Fruit fly (Drosophila melanogaster) whole organism, embryonic: Measurements from ENCODE around the gene CG33941.
A peak's percentile ranks its signal among the peaks of the same experiment; 100 is the strongest.

ENCODE experiments used
- Asciz ChIP-seq: fragments of 200-800 bp; sonication (Bioruptor generic); optimal IDR thresholded peaks from 2 replicates; lab custom pipeline; 2017; ENCODE audit warnings: missing biosample characterization, mild to moderate bottlenecking, missing genetic modification characterization, missing genetic modification reagents
- Atf3 ChIP-seq: fragments of 200-800 bp; sonication (Bioruptor generic); optimal IDR thresholded peaks from 3 replicates; lab custom pipeline; 2016; ENCODE audit warnings: missing biosample characterization, missing genetic modification characterization
- C15 ChIP-seq: fragments of 200-800 bp; sonication (Bioruptor generic); IDR thresholded peaks from 3 replicates; pipeline ENCODE4 v1.3.6; 2022; ENCODE audit warnings: missing biosample characterization, missing genetic modification characterization
- CG1024 ChIP-seq: fragments of 200-800 bp; sonication (Bioruptor generic); IDR thresholded peaks from 2 replicates; pipeline ENCODE4 v1.3.6; 2022; ENCODE audit warnings: missing biosample characterization, missing genetic modification characterization
- CG10267 ChIP-seq: fragments of 200-800 bp; sonication (Bioruptor generic); optimal IDR thresholded peaks from 2 replicates; lab custom pipeline; 2018; ENCODE audit warnings: missing biosample characterization, mild to moderate bottlenecking, missing genetic modification characterization, moderate library complexity
- CG10979 ChIP-seq: fragments of 200-800 bp; sonication (Bioruptor generic); optimal IDR thresholded peaks from 2 replicates; lab custom pipeline; 2018; ENCODE audit warnings: missing biosample characterization, mild to moderate bottlenecking, missing genetic modification characterization, moderate library complexity
- CG13287 ChIP-seq: fragments of 200-800 bp; sonication (Bioruptor generic); IDR thresholded peaks from 2 replicates; pipeline ENCODE4 v1.3.6; 2022; ENCODE audit warnings: missing biosample characterization, missing genetic modification characterization; ENCODE audit not compliant: partially characterized antibody
- CG13624 ChIP-seq: fragments of 200-800 bp; sonication (Bioruptor generic); optimal IDR thresholded peaks from 2 replicates; lab custom pipeline; 2016; ENCODE audit warnings: missing biosample characterization, missing genetic modification characterization
- CG14014 ChIP-seq: fragments of 200-800 bp; sonication (Bioruptor generic); IDR thresholded peaks from 2 replicates; pipeline ENCODE4 v1.3.6; 2022; ENCODE audit warnings: missing biosample characterization, missing genetic modification characterization
- CG14050 ChIP-seq: fragments of 200-800 bp; sonication (Bioruptor generic); IDR thresholded peaks from 3 replicates; pipeline ENCODE4 v1.3.6; 2022; ENCODE audit warnings: missing biosample characterization, missing genetic modification characterization
- CG14710 ChIP-seq: fragments of 200-800 bp; sonication (Bioruptor generic); optimal IDR thresholded peaks from 3 replicates; lab custom pipeline; 2019; ENCODE audit warnings: missing biosample characterization, mild to moderate bottlenecking, missing genetic modification characterization, moderate library complexity
- CG15011 ChIP-seq: fragments of 200-800 bp; sonication (Bioruptor generic); optimal IDR thresholded peaks from 3 replicates; lab custom pipeline; 2018; ENCODE audit warnings: missing biosample characterization, mild to moderate bottlenecking, missing genetic modification characterization
- CG15696 ChIP-seq: fragments of 200-800 bp; sonication (Bioruptor generic); optimal IDR thresholded peaks from 2 replicates; lab custom pipeline; 2019; ENCODE audit warnings: missing biosample characterization, mild to moderate bottlenecking, missing genetic modification characterization, moderate library complexity
- CG17568 ChIP-seq: fragments of 200-800 bp; sonication (Bioruptor generic); optimal IDR thresholded peaks from 2 replicates; lab custom pipeline; 2018; ENCODE audit warnings: missing biosample characterization, mild to moderate bottlenecking, missing genetic modification characterization, moderate library complexity
- CG18262 ChIP-seq: fragments of 200-800 bp; optimal IDR thresholded peaks from 3 replicates; lab custom pipeline; 2019; ENCODE audit warnings: missing biosample characterization, mild to moderate bottlenecking, missing genetic modification characterization, moderate library complexity
- CG30020 ChIP-seq: fragments of 200-800 bp; optimal IDR thresholded peaks from 2 replicates; lab custom pipeline; 2019; ENCODE audit warnings: missing biosample characterization, mild to moderate bottlenecking, missing genetic modification characterization, moderate library complexity
- CG33213 ChIP-seq: fragments of 200-800 bp; sonication (Bioruptor generic); optimal IDR thresholded peaks from 3 replicates; lab custom pipeline; 2016; ENCODE audit warnings: missing biosample characterization, missing genetic modification characterization
- CG33557 ChIP-seq: fragments of 200-800 bp; sonication (Bioruptor generic); optimal IDR thresholded peaks from 2 replicates; lab custom pipeline; 2019; ENCODE audit warnings: missing biosample characterization, mild to moderate bottlenecking, missing genetic modification characterization, moderate library complexity
- CG6254 ChIP-seq: fragments of 200-800 bp; sonication (Bioruptor generic); optimal IDR thresholded peaks from 3 replicates; lab custom pipeline; 2017; ENCODE audit warnings: mild to moderate bottlenecking, missing biosample characterization, missing genetic modification reagents, missing genetic modification characterization
- CG7372 ChIP-seq: fragments of 200-800 bp; sonication (Bioruptor generic); IDR thresholded peaks from 2 replicates; pipeline ENCODE4 v1.3.6; 2022; ENCODE audit warnings: missing biosample characterization, missing genetic modification characterization
- CG9437 ChIP-seq: fragments of 200-800 bp; sonication (Bioruptor generic); optimal IDR thresholded peaks from 2 replicates; lab custom pipeline; 2018; ENCODE audit warnings: missing biosample characterization, mild to moderate bottlenecking, missing genetic modification characterization
- Chrac-16 ChIP-seq: fragments of 200-800 bp; sonication (Bioruptor generic); optimal IDR thresholded peaks from 3 replicates; lab custom pipeline; 2016; ENCODE audit warnings: missing biosample characterization, missing genetic modification characterization
- D ChIP-seq, 2 experiments: fragments of 200-800 bp in 1 of 2; fragments of >200 bp in 1 of 2; sonication (Bioruptor generic) in 1 of 2; optimal IDR thresholded peaks; 2 replicates in 1 of 2; 3 replicates in 1 of 2; lab custom pipeline; 2017; ENCODE audit warnings: mild to moderate bottlenecking in 1 of 2, missing biosample characterization in 1 of 2, missing genetic modification characterization in 1 of 2, missing genetic modification reagents in 1 of 2
- Dip3 ChIP-seq: fragments of 200-800 bp; sonication (Bioruptor generic); optimal IDR thresholded peaks from 3 replicates; lab custom pipeline; 2016; ENCODE audit warnings: missing biosample characterization, missing genetic modification characterization
- Ets97D ChIP-seq: fragments of 200-800 bp; sonication (Bioruptor generic); optimal IDR thresholded peaks from 3 replicates; lab custom pipeline; 2016; ENCODE audit warnings: missing biosample characterization, missing genetic modification characterization
- Hr51 ChIP-seq, 2 experiments: fragments of 200-800 bp; sonication (Bioruptor generic); optimal IDR thresholded peaks; 2 replicates in 1 of 2; 3 replicates in 1 of 2; lab custom pipeline; 2016 to 2018; ENCODE audit warnings: missing biosample characterization in 2 of 2, missing genetic modification characterization in 2 of 2, mild to moderate bottlenecking in 1 of 2, moderate library complexity in 1 of 2
- Hsf ChIP-seq: fragments of 200-800 bp; sonication (Bioruptor generic); optimal IDR thresholded peaks from 3 replicates; lab custom pipeline; 2016; ENCODE audit warnings: missing biosample characterization, missing genetic modification characterization
- Med ChIP-seq: fragments of 200-800 bp; sonication (Bioruptor generic); peaks from one replicate; lab custom pipeline; 2016; ENCODE audit warnings: missing biosample characterization, missing genetic modification characterization, mild to moderate bottlenecking, inconsistent platforms, moderate library complexity
- Pdp1 ChIP-seq, 2 experiments: fragments of 200-800 bp; sonication (Bioruptor generic); optimal IDR thresholded peaks; 3 replicates each; lab custom pipeline; 2016; ENCODE audit warnings: missing biosample characterization in 2 of 2, missing genetic modification characterization in 2 of 2, mild to moderate bottlenecking in 1 of 2, moderate library complexity in 1 of 2
- Sox100B ChIP-seq: fragments of 200-800 bp; sonication (Bioruptor generic); optimal IDR thresholded peaks from 3 replicates; lab custom pipeline; 2018; ENCODE audit warnings: missing biosample characterization, mild to moderate bottlenecking, missing genetic modification characterization
- Sry-β ChIP-seq: fragments of 200-800 bp; sonication (Bioruptor generic); optimal IDR thresholded peaks from 2 replicates; lab custom pipeline; 2018; ENCODE audit warnings: missing biosample characterization, mild to moderate bottlenecking, missing genetic modification characterization, moderate library complexity
- az2 ChIP-seq: fragments of 200-800 bp; sonication (Bioruptor generic); optimal IDR thresholded peaks from 3 replicates; lab custom pipeline; 2016; ENCODE audit warnings: missing biosample characterization, missing genetic modification characterization
- chif ChIP-seq, 2 experiments: fragments of 200-800 bp; sonication (Bioruptor generic); optimal IDR thresholded peaks; 3 replicates each; lab custom pipeline; 2016; ENCODE audit warnings: missing biosample characterization in 2 of 2, missing genetic modification characterization in 2 of 2
- dpn ChIP-seq, 2 experiments: fragments of 200-800 bp; sonication (Bioruptor generic); optimal IDR thresholded peaks; 3 replicates each; lab custom pipeline; 2016; ENCODE audit warnings: missing biosample characterization in 2 of 2, missing genetic modification characterization in 2 of 2
- eve ChIP-seq, 2 experiments: fragments of >200 bp; optimal IDR thresholded peaks; 2 replicates each; lab custom pipeline; 2017; ENCODE audit warnings: missing biosample characterization in 2 of 2, missing genetic modification characterization in 2 of 2
- insv ChIP-seq, 2 experiments: fragments of 200-800 bp; sonication (Bioruptor generic); optimal IDR thresholded peaks; 3 replicates each; lab custom pipeline; 2016 to 2018; ENCODE audit warnings: missing biosample characterization in 2 of 2, missing genetic modification characterization in 2 of 2
- lilli ChIP-seq: fragments of 200-800 bp; sonication (Bioruptor generic); optimal IDR thresholded peaks from 3 replicates; lab custom pipeline; 2016; ENCODE audit warnings: missing biosample characterization, missing genetic modification characterization
- nmo ChIP-seq: fragments of 200-800 bp; sonication (Bioruptor generic); optimal IDR thresholded peaks from 2 replicates; lab custom pipeline; 2018; ENCODE audit warnings: missing biosample characterization, mild to moderate bottlenecking, missing genetic modification characterization, moderate library complexity
- pan ChIP-seq, 4 experiments: fragments of >200 bp in 3 of 4; fragments of 200-800 bp in 1 of 4; sonication (Bioruptor generic) in 1 of 4; optimal IDR thresholded peaks in 3 of 4; IDR thresholded peaks in 1 of 4; 2 replicates each; pipeline versions ENCODE4 v1.3.6 to Lab custom; 2017 to 2022; ENCODE audit warnings: missing biosample characterization in 2 of 4, missing genetic modification characterization in 2 of 4, mixed read lengths in 1 of 4
- prd ChIP-seq, 3 experiments: fragments of >200 bp in 2 of 3; fragments of 200-800 bp in 1 of 3; sonication (Bioruptor generic) in 1 of 3; optimal IDR thresholded peaks in 2 of 3; IDR thresholded peaks in 1 of 3; 2 replicates in 2 of 3; 3 replicates in 1 of 3; pipeline versions ENCODE4 v1.3.6 to Lab custom; 2017 to 2022; ENCODE audit warnings: missing biosample characterization in 1 of 3, missing genetic modification characterization in 1 of 3
- row ChIP-seq: fragments of 200-800 bp; sonication (Bioruptor generic); IDR thresholded peaks from 3 replicates; pipeline ENCODE4 v1.3.6; 2022; ENCODE audit warnings: missing biosample characterization, missing genetic modification characterization
- slbo ChIP-seq: fragments of 200-800 bp; sonication (Bioruptor generic); IDR thresholded peaks from 2 replicates; pipeline ENCODE4 v1.3.6; 2022; ENCODE audit warnings: missing biosample characterization, missing genetic modification characterization
- ssp ChIP-seq: fragments of 200-800 bp; sonication (Bioruptor generic); IDR thresholded peaks from 2 replicates; pipeline ENCODE4 v1.3.6; 2022; ENCODE audit warnings: missing biosample characterization, missing genetic modification characterization
- wek ChIP-seq: fragments of 200-800 bp; sonication (Bioruptor generic); optimal IDR thresholded peaks from 3 replicates; lab custom pipeline; 2018; ENCODE audit warnings: missing biosample characterization, mild to moderate bottlenecking, missing genetic modification characterization, moderate library complexity
- zen ChIP-seq: fragments of 200-800 bp; sonication (Bioruptor generic); optimal IDR thresholded peaks from 3 replicates; lab custom pipeline; 2018; ENCODE audit warnings: missing biosample characterization, mild to moderate bottlenecking, missing genetic modification characterization, moderate library complexity
- zfh2 ChIP-seq: fragments of 200-800 bp; sonication (Bioruptor generic); optimal IDR thresholded peaks from 2 replicates; lab custom pipeline; 2016; ENCODE audit warnings: missing biosample characterization, missing genetic modification characterization

CG33941 gene

dm6 chr4:443592-444257 is 23.6 kb upstream of the CG33941 start, which contains the start of gene lgs (continued):
- no peak for TF ChIP-seq D (optimal IDR thresholded peaks at IDR 0.05; lab: Kevin White, UChicago)
- peak; percentile 9 for TF ChIP-seq D (GFP tag; optimal IDR thresholded peaks at IDR 0.05; lab: Kevin White, UChicago)
- TF ChIP-seq CG33557 (GFP tag; lab: Kevin White, UChicago), result no peak
- TF ChIP-seq CG10267, result peak; percentile 3
- peak in 1 of 2 experiments; percentile 11 for TF ChIP-seq dpn (GFP tag; optimal IDR thresholded peaks at IDR 0.05; lab: Kevin White, UChicago)
- peak; percentile 27; the same call in 1 of the 2 replicates for TF ChIP-seq CG13287 (GFP tag; lab: Robert Waterston, UW)
- TF ChIP-seq pan (optimal IDR thresholded peaks at IDR 0.05; lab: Kevin White, UChicago), result no peak
- TF ChIP-seq pan (GFP tag; optimal IDR thresholded peaks at IDR 0.05 in 1 of 2, IDR thresholded peaks at IDR 0.05 in 1 of 2), result peak in 1 of 2 experiments; percentile 44
- peak; percentile 78 for TF ChIP-seq Med
- peak; percentile 31 for TF ChIP-seq CG9437 (GFP tag; lab: Kevin White, UChicago)
- no peak for TF ChIP-seq Chrac-16 (GFP tag; lab: Kevin White, UChicago)
- 0 out of 3 replicates have a peak, but pooled peaks have one; percentile 42 for TF ChIP-seq CG14050 (GFP tag; lab: Robert Waterston, UW)
- peak; percentile 1 for TF ChIP-seq CG33213 (GFP tag; lab: Kevin White, UChicago)
- peak; percentile 33 for TF ChIP-seq Sry-β
- TF ChIP-seq chif (GFP tag; optimal IDR thresholded peaks at IDR 0.05; lab: Kevin White, UChicago), result peak in 1 of 2 experiments; percentile 7
- TF ChIP-seq ssp, result peak; percentile 92
- peak; percentile 48 for TF ChIP-seq nmo
- peak; percentile 1 for TF ChIP-seq CG6254 (GFP tag; lab: Kevin White, UChicago)
- TF ChIP-seq Dip3 (GFP tag; lab: Kevin White, UChicago), result peak; percentile 1
- no peak; the same call in 1 of the 2 replicates for TF ChIP-seq slbo (GFP tag; lab: Robert Waterston, UW)
- TF ChIP-seq Sox100B (GFP tag; lab: Kevin White, UChicago), result peak; percentile 13
- no peak for TF ChIP-seq C15 (GFP tag; lab: Robert Waterston, UW)
- peak in 1 of 2 experiments; percentile 41 for TF ChIP-seq Pdp1 (GFP tag; optimal IDR thresholded peaks at IDR 0.05; lab: Kevin White, UChicago)
- peak; percentile 5 for TF ChIP-seq Hsf (GFP tag; lab: Kevin White, UChicago)
- TF ChIP-seq CG17568, result peak; percentile 15
- TF ChIP-seq insv (GFP tag; optimal IDR thresholded peaks at IDR 0.05; lab: Kevin White, UChicago), result no peak
- peak; percentile 77 for TF ChIP-seq wek (GFP tag; lab: Kevin White, UChicago)
- TF ChIP-seq CG1024, result peak; percentile 93
- peak; percentile 26 for TF ChIP-seq Ets97D (GFP tag; lab: Kevin White, UChicago)
- TF ChIP-seq CG13624 (GFP tag; lab: Kevin White, UChicago), result peak; percentile 6
- peak; percentile 34 for TF ChIP-seq CG14710 (tag; lab: Kevin White, UChicago)
- peak in 1 of 2 experiments; percentile 6 for TF ChIP-seq Hr51 (GFP tag; optimal IDR thresholded peaks at IDR 0.05; lab: Kevin White, UChicago)
- peak; percentile 21 for TF ChIP-seq CG10979
- TF ChIP-seq az2 (GFP tag; lab: Kevin White, UChicago), result peak; percentile 5
- TF ChIP-seq CG18262 (tag; lab: Kevin White, UChicago), result peak; percentile 27
- peak; percentile 62 for TF ChIP-seq zen
- TF ChIP-seq CG30020 (tag; lab: Kevin White, UChicago), result peak; percentile 97
- TF ChIP-seq zfh2 (GFP tag; lab: Kevin White, UChicago), result peak; percentile 34
- no peak for TF ChIP-seq prd (optimal IDR thresholded peaks at IDR 0.05; lab: Kevin White, UChicago)
- peak; percentile 54; the same call in 1 of the 3 replicates for TF ChIP-seq prd (GFP tag; IDR thresholded peaks at IDR 0.05; lab: Robert Waterston, UW)
- 0 out of 2 replicates have a peak, but pooled peaks have one; percentile 23 for TF ChIP-seq CG14014 (GFP tag; lab: Robert Waterston, UW)
- TF ChIP-seq CG15696 (tag; lab: Kevin White, UChicago), result peak; percentile 9
- peak; percentile 80 for TF ChIP-seq row
- no peak for TF ChIP-seq CG15011 (GFP tag; lab: Kevin White, UChicago)
- 0 out of 2 replicates have a peak, but pooled peaks have one; percentile 10 for TF ChIP-seq CG7372 (GFP tag; lab: Robert Waterston, UW)
- peak; percentile 30 for TF ChIP-seq lilli (GFP tag; lab: Kevin White, UChicago)
- no peak for TF ChIP-seq Asciz (GFP tag; lab: Kevin White, UChicago)
- peak; percentile 3 for TF ChIP-seq Atf3
- TF ChIP-seq eve (GFP tag; optimal IDR thresholded peaks at IDR 0.05; lab: Kevin White, UChicago), result peak in 1 of 2 experiments; percentile 76
